Worm (Caenorhabditis elegans): ENCODE measurements around the gene pkg-2.

pkg-2 gene

ce11 chrIV:8538011-8538658, 17.4 kb downstream of the pkg-2 start:
- no peak for TF ChIP-seq mec-3 (tag; optimal IDR thresholded peaks at IDR 0.05; ENCODE audit: borderline replicate concordance)
- TF ChIP-seq fkh-10 (GFP tag; optimal IDR thresholded peaks at IDR 0.05): no peak
- TF ChIP-seq nhr-11 (tag; optimal IDR thresholded peaks at IDR 0.05): no peak

- TF ChIP-seq ets-4 (tag; optimal IDR thresholded peaks at IDR 0.05): no peak
- no peak for TF ChIP-seq ceh-45 (GFP tag; IDR thresholded peaks at IDR 0.05)
- TF ChIP-seq ceh-6 (GFP tag; optimal IDR thresholded peaks at IDR 0.05): no peak
- TF ChIP-seq F13H6.1 (tag; optimal IDR thresholded peaks at IDR 0.05): no peak
- TF ChIP-seq ahr-1 (tag; optimal IDR thresholded peaks at IDR 0.05): no peak
- TF ChIP-seq pax-1 (tag; optimal IDR thresholded peaks at IDR 0.05): no peak
- no peak for TF ChIP-seq dve-1 (tag; optimal IDR thresholded peaks at IDR 0.05)
- no peak for TF ChIP-seq tbx-2 (tag; optimal IDR thresholded peaks at IDR 0.05)
- no peak for TF ChIP-seq elt-4 (tag; optimal IDR thresholded peaks at IDR 0.05)
- no peak for TF ChIP-seq pag-3 (tag; optimal IDR thresholded peaks at IDR 0.05; ENCODE audit: borderline replicate concordance)
- TF ChIP-seq sox-4 (tag; optimal IDR thresholded peaks at IDR 0.05): no peak
- TF ChIP-seq nfya-1 (tag; optimal IDR thresholded peaks at IDR 0.05): no peak
- TF ChIP-seq rnt-1 (tag; optimal IDR thresholded peaks at IDR 0.05): no peak
- TF ChIP-seq ceh-30 (tag; optimal IDR thresholded peaks at IDR 0.05): no peak
Observed at ce11 chrIV:8538659-8539173, 18.0 kb downstream of the pkg-2 start, which contains the start of gene hyl-1. TSS of gene hyl-1 (plus strand) at chrIV:8539123.

ce11 chrIV:8539645-8540044, 19.0 kb downstream of the pkg-2 start:
- TF ChIP-seq dmd-4 (tag; optimal IDR thresholded peaks at IDR 0.05; ENCODE audit: borderline replicate concordance): no peak
- TF ChIP-seq rnt-1 (tag; optimal IDR thresholded peaks at IDR 0.05): no peak
- no peak for TF ChIP-seq C38D4.7 (GFP tag; optimal IDR thresholded peaks at IDR 0.05)
- TF ChIP-seq dve-1 (tag; optimal IDR thresholded peaks at IDR 0.05): no peak
- no peak for TF ChIP-seq ceh-14 (tag; optimal IDR thresholded peaks at IDR 0.05)
- TF ChIP-seq pqm-1 (tag; optimal IDR thresholded peaks at IDR 0.05): no peak
- TF ChIP-seq tbx-7 (tag; optimal IDR thresholded peaks at IDR 0.05): no peak
- TF ChIP-seq ahr-1 (tag; optimal IDR thresholded peaks at IDR 0.05): no peak
- no peak for TF ChIP-seq pax-1 (tag; optimal IDR thresholded peaks at IDR 0.05)
- TF ChIP-seq ceh-19 (GFP tag; optimal IDR thresholded peaks at IDR 0.05): no peak
- no peak for TF ChIP-seq mec-3 (tag; optimal IDR thresholded peaks at IDR 0.05; ENCODE audit: borderline replicate concordance)
- TF ChIP-seq fkh-10 (GFP tag; optimal IDR thresholded peaks at IDR 0.05): no peak
- TF ChIP-seq syd-9 (tag; optimal IDR thresholded peaks at IDR 0.05): no peak
- TF ChIP-seq hlh-30 (tag; optimal IDR thresholded peaks at IDR 0.05; ENCODE audit: insufficient read depth): no peak
- no peak for TF ChIP-seq odd-2 (tag; optimal IDR thresholded peaks at IDR 0.05)

ce11 chrIV:8540268-8540667, 19.6 kb downstream of the pkg-2 start:
- TF ChIP-seq elt-2 (tag; optimal IDR thresholded peaks at IDR 0.05) (peak; percentile 4), tbx-2 (tag; optimal IDR thresholded peaks at IDR 0.05) (no peak)

ce11 chrIV:8542272-8542671, 21.6 kb downstream of the pkg-2 start:
- TF ChIP-seq pqm-1 (tag; optimal IDR thresholded peaks at IDR 0.05) (no peak), elt-2 (tag; optimal IDR thresholded peaks at IDR 0.05) (peak; percentile 89)

ce11 chrIV:8559132-8559531, 38.4 kb downstream of the pkg-2 start, which contains the start of gene npr-22:
TSS of gene npr-22 (plus strand) at chrIV:8559432.
- no peak for TF ChIP-seq ceh-19 (GFP tag; optimal IDR thresholded peaks at IDR 0.05)
- TF ChIP-seq fkh-10 (GFP tag; optimal IDR thresholded peaks at IDR 0.05): no peak
- no peak for TF ChIP-seq pha-4 (tag; optimal IDR thresholded peaks at IDR 0.05)
- no peak for TF ChIP-seq zip-5 (tag; optimal IDR thresholded peaks at IDR 0.05)
- no peak for TF ChIP-seq elt-4 (tag; optimal IDR thresholded peaks at IDR 0.05)
- no peak for TF ChIP-seq nhr-232 (tag; optimal IDR thresholded peaks at IDR 0.05)
- TF ChIP-seq ceh-48 (tag; optimal IDR thresholded peaks at IDR 0.05): no peak
- no peak for TF ChIP-seq fax-1 (tag; optimal IDR thresholded peaks at IDR 0.05)
- TF ChIP-seq unc-86 (tag; optimal IDR thresholded peaks at IDR 0.05): no peak
- TF ChIP-seq ceh-22 (tag; optimal IDR thresholded peaks at IDR 0.05): no peak
- TF ChIP-seq F13H6.1 (tag; optimal IDR thresholded peaks at IDR 0.05): no peak
- no peak for TF ChIP-seq dve-1 (tag; optimal IDR thresholded peaks at IDR 0.05)
- no peak for TF ChIP-seq ceh-45 (GFP tag; IDR thresholded peaks at IDR 0.05)
- no peak for TF ChIP-seq K02D7.2 (tag; optimal IDR thresholded peaks at IDR 0.05)
- no peak for TF ChIP-seq lin-11 (tag; optimal IDR thresholded peaks at IDR 0.05)

Measured in whole organism, late embryonic.